Worm (Caenorhabditis elegans) whole organism, late embryonic: Measurements from ENCODE around the gene srg-46.

Experiments used
- K02D7.2 ChIP-seq: sonication (generic microtip); optimal IDR thresholded peaks from 2 replicates; lab custom pipeline; 2017; ENCODE audit warnings: mild to moderate bottlenecking, missing genetic modification characterization, missing compliant biosample characterization
- Y22D7AL.16 ChIP-seq: sonication (generic microtip); optimal IDR thresholded peaks from 2 replicates; lab custom pipeline; 2016; ENCODE audit warnings: missing genetic modification characterization, missing compliant biosample characterization
- ceh-14 ChIP-seq: sonication (generic microtip); optimal IDR thresholded peaks from 2 replicates; lab custom pipeline; 2016; ENCODE audit warnings: missing genotype, missing genetic modification characterization, missing compliant biosample characterization
- ceh-18 ChIP-seq: sonication (generic microtip); optimal IDR thresholded peaks from 2 replicates; lab custom pipeline; 2016; ENCODE audit warnings: missing genetic modification characterization, missing compliant biosample characterization
- ceh-19 ChIP-seq: fragments of 200-800 bp; sonication (Bioruptor generic); optimal IDR thresholded peaks from 2 replicates; lab custom pipeline; 2018; ENCODE audit warnings: mild to moderate bottlenecking, missing genetic modification characterization, missing compliant biosample characterization
- ceh-2 ChIP-seq: sonication (generic microtip); optimal IDR thresholded peaks from 2 replicates; lab custom pipeline; 2016; ENCODE audit warnings: missing genotype, missing genetic modification characterization, missing compliant biosample characterization
- ceh-22 ChIP-seq: sonication (generic microtip); optimal IDR thresholded peaks from 2 replicates; lab custom pipeline; 2017; ENCODE audit warnings: missing biosample characterization, missing genetic modification characterization
- ceh-24 ChIP-seq: sonication (generic microtip); optimal IDR thresholded peaks from 2 replicates; lab custom pipeline; 2016; ENCODE audit warnings: mild to moderate bottlenecking, missing genetic modification characterization, missing compliant biosample characterization
- ceh-48 ChIP-seq: sonication (generic microtip); optimal IDR thresholded peaks from 2 replicates; lab custom pipeline; 2016; ENCODE audit warnings: missing genetic modification characterization, inconsistent platforms, missing compliant biosample characterization
- ceh-9 ChIP-seq: sonication (generic microtip); optimal IDR thresholded peaks from 2 replicates; lab custom pipeline; 2016; ENCODE audit warnings: mild to moderate bottlenecking, missing genetic modification characterization, inconsistent platforms, missing compliant biosample characterization
- che-1 ChIP-seq: sonication (generic microtip); optimal IDR thresholded peaks from 2 replicates; lab custom pipeline; 2016; ENCODE audit warnings: mild to moderate bottlenecking, missing genetic modification characterization, missing compliant biosample characterization
- dve-1 ChIP-seq: sonication (generic microtip); optimal IDR thresholded peaks from 2 replicates; lab custom pipeline; 2017; ENCODE audit warnings: antibody characterized with exemption, mild to moderate bottlenecking, missing genetic modification characterization, missing compliant biosample characterization
- elt-2 ChIP-seq: sonication (generic microtip); optimal IDR thresholded peaks from 2 replicates; lab custom pipeline; 2016; ENCODE audit warnings: missing genetic modification reagents, missing genetic modification characterization, missing compliant biosample characterization
- eyg-1 ChIP-seq: sonication (generic microtip); optimal IDR thresholded peaks from 2 replicates; lab custom pipeline; 2016; ENCODE audit warnings: missing genotype, missing genetic modification characterization, missing compliant biosample characterization
- fkh-10 ChIP-seq: fragments of 150-350 bp; optimal IDR thresholded peaks from 2 replicates; lab custom pipeline; 2014; ENCODE audit warnings: missing biosample characterization, missing genetic modification reagents, missing genetic modification characterization
- fkh-6 ChIP-seq: sonication (generic microtip); optimal IDR thresholded peaks from 2 replicates; lab custom pipeline; 2016; ENCODE audit warnings: missing genetic modification characterization, missing compliant biosample characterization
- gmeb-2 ChIP-seq: sonication (generic microtip); optimal IDR thresholded peaks from 2 replicates; lab custom pipeline; 2016; ENCODE audit warnings: missing genetic modification characterization, inconsistent platforms, missing compliant biosample characterization
- hlh-13 ChIP-seq: fragments of 200-800 bp; sonication (Bioruptor generic); optimal IDR thresholded peaks from 2 replicates; lab custom pipeline; 2018; ENCODE audit warnings: mild to moderate bottlenecking, missing genetic modification characterization, missing compliant biosample characterization
- hlh-30 ChIP-seq: sonication (generic microtip); optimal IDR thresholded peaks from 2 replicates; lab custom pipeline; 2017; ENCODE audit warnings: antibody characterized with exemption, missing genetic modification characterization, missing compliant biosample characterization; ENCODE audit not compliant: insufficient read depth
- hlh-6 ChIP-seq: sonication (generic microtip); optimal IDR thresholded peaks from 2 replicates; lab custom pipeline; 2016; ENCODE audit warnings: missing genotype, missing genetic modification characterization, missing compliant biosample characterization
- hlh-8 ChIP-seq: sonication (generic microtip); optimal IDR thresholded peaks from 2 replicates; lab custom pipeline; 2016; ENCODE audit warnings: missing genotype, missing genetic modification characterization, missing compliant biosample characterization
- lim-6 ChIP-seq: sonication (generic microtip); optimal IDR thresholded peaks from 2 replicates; lab custom pipeline; 2016; ENCODE audit warnings: missing genetic modification characterization, missing compliant biosample characterization
- nhr-11 ChIP-seq: fragments of 150-350 bp; optimal IDR thresholded peaks from 2 replicates; lab custom pipeline; 2014; ENCODE audit warnings: missing biosample characterization, missing genetic modification characterization
- npax-4 ChIP-seq: sonication (generic microtip); optimal IDR thresholded peaks from 2 replicates; lab custom pipeline; 2016; ENCODE audit warnings: missing genetic modification characterization, missing compliant biosample characterization
- odd-2 ChIP-seq: sonication (generic microtip); optimal IDR thresholded peaks from 2 replicates; lab custom pipeline; 2017; ENCODE audit warnings: antibody characterized with exemption, mild to moderate bottlenecking, missing genetic modification characterization, missing compliant biosample characterization
- pax-1 ChIP-seq: fragments of 150-350 bp; optimal IDR thresholded peaks from 2 replicates; lab custom pipeline; 2014; ENCODE audit warnings: missing biosample characterization, missing genetic modification characterization
- pha-2 ChIP-seq: sonication (generic microtip); optimal IDR thresholded peaks from 2 replicates; lab custom pipeline; 2017; ENCODE audit warnings: mild to moderate bottlenecking, missing genetic modification characterization, missing compliant biosample characterization
- pqm-1 ChIP-seq: sonication (generic microtip); optimal IDR thresholded peaks from 2 replicates; lab custom pipeline; 2016; ENCODE audit warnings: missing genetic modification characterization, missing compliant biosample characterization
- sdc-2 ChIP-seq: sonication (generic microtip); optimal IDR thresholded peaks from 2 replicates; lab custom pipeline; 2016; ENCODE audit warnings: missing genotype, missing genetic modification characterization, missing compliant biosample characterization
- sox-2 ChIP-seq: fragments of 200-800 bp; sonication (Bioruptor generic); IDR thresholded peaks from 2 replicates; pipeline ENCODE4 v1.3.6; 2022; ENCODE audit warnings: missing genetic modification reagents, missing genetic modification characterization, missing compliant biosample characterization
- sox-4 ChIP-seq: sonication (generic microtip); optimal IDR thresholded peaks from 2 replicates; lab custom pipeline; 2017; ENCODE audit warnings: mild to moderate bottlenecking, missing genetic modification characterization, inconsistent platforms, missing compliant biosample characterization
- syd-9 ChIP-seq: sonication (generic microtip); optimal IDR thresholded peaks from 2 replicates; lab custom pipeline; 2016; ENCODE audit warnings: mild to moderate bottlenecking, missing genetic modification characterization, moderate library complexity, missing compliant biosample characterization
- tbx-7 ChIP-seq: sonication (generic microtip); optimal IDR thresholded peaks from 2 replicates; lab custom pipeline; 2016; ENCODE audit warnings: missing genotype, missing genetic modification characterization, missing compliant biosample characterization
- unc-55 ChIP-seq: sonication (generic microtip); optimal IDR thresholded peaks from 2 replicates; lab custom pipeline; 2017; ENCODE audit warnings: missing biosample characterization, missing genetic modification reagents, missing genetic modification characterization
- zip-5 ChIP-seq: sonication (generic microtip); optimal IDR thresholded peaks from 2 replicates; lab custom pipeline; 2016; ENCODE audit warnings: missing genetic modification characterization, missing compliant biosample characterization
- ztf-16 ChIP-seq: sonication (generic microtip); optimal IDR thresholded peaks from 2 replicates; lab custom pipeline; 2017; ENCODE audit warnings: missing genetic modification characterization, missing compliant biosample characterization

srg-46 gene

DNA sequence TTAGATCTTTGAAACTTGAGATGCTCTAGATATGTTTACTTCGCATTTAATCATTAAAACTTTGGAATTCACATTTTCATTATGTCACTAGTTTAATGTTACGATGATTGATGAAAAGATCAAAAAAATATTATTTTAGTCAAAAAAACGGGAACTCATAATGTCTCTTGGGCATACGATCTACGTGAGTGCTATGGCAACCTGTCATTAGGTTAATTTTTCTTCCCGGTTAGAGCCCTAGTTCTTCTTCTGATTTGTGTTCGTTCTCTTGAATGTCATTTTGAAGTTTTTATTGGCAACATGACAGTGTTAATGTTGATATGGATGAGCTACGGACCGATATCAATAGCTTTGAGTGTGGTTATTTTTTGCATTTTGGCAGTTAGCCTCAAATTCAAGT, at the start of gene srg-46:
Gene srg-46 (plus strand): TSS at position 301 of the 400 bp plus-strand sequence.
- TF ChIP-seq tbx-7 (tag; lab: Kevin White, UChicago) (no peak), che-1 (tag; lab: Kevin White, UChicago) (no peak), ceh-48 (tag; lab: Kevin White, UChicago) (no peak), elt-2 (tag; lab: Kevin White, UChicago) (no peak), pha-2 (tag; lab: Kevin White, UChicago) (no peak), ceh-2 (tag; lab: Kevin White, UChicago) (no peak)

DNA sequence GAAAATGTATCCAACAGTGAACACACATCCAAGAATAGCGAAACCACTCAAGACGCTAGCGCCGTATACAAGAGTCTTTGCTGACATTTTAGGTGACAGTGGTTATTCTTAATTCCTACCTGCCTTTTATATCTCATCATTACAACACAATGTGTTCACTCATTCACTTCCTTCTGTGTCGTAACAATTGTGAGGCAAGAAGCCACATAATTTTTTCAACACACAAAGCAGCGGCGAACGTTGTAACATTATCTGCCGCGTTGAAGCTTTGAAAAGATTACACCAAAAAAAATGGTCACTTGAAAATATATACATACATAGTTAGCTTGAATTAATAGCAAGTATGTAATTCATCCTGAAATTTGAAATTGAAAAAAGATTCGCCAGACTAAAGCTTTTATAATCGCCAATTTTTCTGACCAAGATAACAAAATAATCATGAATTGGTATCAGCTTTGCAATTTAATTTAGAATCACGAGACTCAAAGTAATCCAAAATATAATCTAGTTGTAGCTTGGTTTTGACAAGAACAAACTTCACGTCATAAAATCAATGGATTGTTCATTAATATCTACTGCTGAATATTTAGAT, 45.5 kb upstream of the srg-46 start, which contains the start of the genes col-161 and srh-18:
Gene col-161 (minus strand): TSS at position 101 of the 592 bp plus-strand sequence.
Gene srh-18 (plus strand): TSS at position 542 of the 592 bp plus-strand sequence.
- TF ChIP-seq dve-1 (tag; lab: Kevin White, UChicago), result no peak
- TF ChIP-seq ceh-18 (tag; lab: Kevin White, UChicago), result no peak
- no peak for TF ChIP-seq pax-1 (tag; lab: Kevin White, UChicago)
- no peak for TF ChIP-seq hlh-30 (tag; lab: Kevin White, UChicago)
- no peak for TF ChIP-seq zip-5 (tag; lab: Kevin White, UChicago)
- TF ChIP-seq sdc-2, result no peak
- no peak for TF ChIP-seq ceh-24
- no peak for TF ChIP-seq lim-6 (tag; lab: Kevin White, UChicago)

DNA sequence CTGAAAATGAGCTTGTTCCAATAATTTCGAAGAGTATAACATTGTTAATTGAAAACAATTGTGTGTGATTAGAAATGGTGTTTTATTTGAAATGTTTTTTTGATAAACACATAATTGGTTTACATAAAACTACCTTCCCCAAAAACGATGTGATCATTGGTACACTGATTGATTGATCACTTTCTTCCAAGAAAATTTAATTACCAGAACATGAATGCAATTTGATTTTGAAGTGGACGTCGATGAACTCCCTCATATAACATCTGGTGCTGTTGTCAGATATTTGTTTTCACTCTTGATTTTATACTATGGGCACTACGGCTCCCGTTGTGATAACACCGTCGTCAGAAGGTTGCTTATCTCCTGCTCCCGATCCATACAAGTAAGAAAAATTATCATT, 42.8 kb upstream of the srg-46 start, which contains the start of gene srh-15:
Gene srh-15 (plus strand): TSS at position 301 of the 400 bp plus-strand sequence.
- TF ChIP-seq fkh-10 (GFP tag; lab: Kevin White, UChicago) (no peak), ceh-14 (no peak), sox-2 (GFP tag; lab: Robert Waterston, UW) (no peak), gmeb-2 (tag; lab: Kevin White, UChicago) (no peak), K02D7.2 (tag; lab: Kevin White, UChicago) (no peak), hlh-13 (GFP tag; lab: Kevin White, UChicago) (no peak), Y22D7AL.16 (no peak), pqm-1 (tag; lab: Kevin White, UChicago) (no peak), hlh-6 (tag; lab: Kevin White, UChicago) (no peak), sdc-2 (no peak), sox-4 (tag; lab: Kevin White, UChicago) (no peak)

DNA sequence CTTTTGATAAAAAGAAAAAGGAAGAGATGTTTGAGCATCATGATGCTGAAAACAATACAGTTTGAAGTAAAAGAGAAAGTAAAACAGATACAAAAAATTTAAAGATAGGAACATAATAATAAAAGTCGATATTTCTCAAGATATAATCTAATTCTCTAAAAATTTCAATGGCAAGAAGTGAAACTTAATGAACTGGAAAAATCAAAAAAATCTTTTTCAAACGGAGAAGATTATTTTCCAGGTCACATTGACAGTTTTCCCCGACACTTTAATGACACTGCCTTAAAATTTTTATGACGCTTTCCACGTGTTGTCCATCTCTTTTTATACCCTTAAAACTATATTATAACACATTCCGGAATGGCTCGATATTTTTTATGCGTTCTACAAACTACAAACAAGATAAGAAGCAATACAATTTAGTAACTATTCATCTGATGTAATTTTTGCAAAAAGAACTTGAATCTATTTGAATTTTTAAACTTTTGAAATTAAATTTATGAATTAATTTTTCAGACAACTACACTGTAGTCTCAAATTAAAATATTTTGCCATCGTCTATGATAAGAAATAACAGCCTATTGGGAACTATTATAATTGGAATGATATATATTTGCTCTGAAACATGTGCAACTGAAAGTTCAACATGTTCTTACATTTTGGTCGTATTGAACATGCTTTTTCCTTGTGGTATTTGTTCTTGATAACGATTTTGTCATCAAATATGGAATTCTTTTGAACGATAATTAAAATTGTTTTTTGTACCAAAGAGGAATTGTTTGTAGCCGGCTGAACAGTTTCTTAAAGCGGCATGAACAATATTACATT, 38.4 kb upstream of the srg-46 start, which contains the start of gene C50B6.7:
Gene C50B6.7 (minus strand): TSS at position 51 of the 828 bp plus-strand sequence.
- TF ChIP-seq ceh-22 (tag; lab: Kevin White, UChicago) (no peak), ceh-19 (GFP tag; lab: Kevin White, UChicago) (no peak), dve-1 (tag; lab: Kevin White, UChicago) (no peak)

DNA sequence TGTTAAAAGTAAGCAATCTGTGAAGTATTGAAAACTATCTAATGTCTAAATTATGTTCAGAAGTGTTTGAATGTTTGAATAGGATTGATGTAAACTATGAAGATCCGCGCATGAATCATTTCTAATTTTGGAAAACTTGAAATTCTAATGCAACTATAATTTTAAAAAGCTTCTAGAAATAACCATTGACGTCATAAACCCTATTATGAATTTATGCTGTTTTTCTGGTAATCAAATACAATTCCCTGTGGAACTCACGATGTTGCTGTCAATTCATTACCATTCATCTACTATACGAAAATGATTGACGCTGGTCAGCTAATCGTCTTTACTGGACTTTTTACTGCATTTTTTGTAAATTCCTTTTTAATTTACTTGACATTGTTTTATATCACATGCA, 36.1 kb upstream of the srg-46 start, which contains the start of gene str-37:
Gene str-37 (plus strand): TSS at position 301 of the 400 bp plus-strand sequence.
- TF ChIP-seq npax-4 (tag; lab: Kevin White, UChicago) (no peak), elt-2 (tag; lab: Kevin White, UChicago) (no peak), pqm-1 (tag; lab: Kevin White, UChicago) (no peak), dve-1 (tag; lab: Kevin White, UChicago) (no peak), pax-1 (tag; lab: Kevin White, UChicago) (no peak), ceh-9 (no peak), syd-9 (tag; lab: Kevin White, UChicago) (no peak), ceh-22 (tag; lab: Kevin White, UChicago) (no peak), hlh-6 (tag; lab: Kevin White, UChicago) (no peak), unc-55 (no peak), ztf-16 (tag; lab: Kevin White, UChicago) (no peak), nhr-11 (no peak), ceh-24 (no peak), sox-4 (tag; lab: Kevin White, UChicago) (no peak), hlh-8 (tag; lab: Kevin White, UChicago) (no peak), zip-5 (tag; lab: Kevin White, UChicago) (no peak), odd-2 (tag; lab: Kevin White, UChicago) (no peak), fkh-6 (tag; lab: Kevin White, UChicago) (no peak), eyg-1 (tag; lab: Kevin White, UChicago) (no peak), sox-2 (GFP tag; lab: Robert Waterston, UW) (no peak)
- TF ChIP-seq, all 69 proteins: peak for 0
